Worm (Caenorhabditis elegans) whole organism, late embryonic: ENCODE data around the gene tag-180.

Experiments
- F13H6.1 ChIP-seq: sonication (generic microtip); optimal IDR thresholded peaks from 2 replicates; lab custom pipeline; 2016; ENCODE audit warnings: missing genetic modification characterization, missing compliant biosample characterization
- K02D7.2 ChIP-seq: sonication (generic microtip); optimal IDR thresholded peaks from 2 replicates; lab custom pipeline; 2017; ENCODE audit warnings: mild to moderate bottlenecking, missing genetic modification characterization, missing compliant biosample characterization
- K09A11.1 ChIP-seq: sonication (generic microtip); optimal IDR thresholded peaks from 2 replicates; lab custom pipeline; 2017; ENCODE audit warnings: antibody characterized with exemption, mild to moderate bottlenecking, missing genetic modification characterization, missing compliant biosample characterization; ENCODE audit not compliant: insufficient read depth
- ahr-1 ChIP-seq: sonication (generic microtip); optimal IDR thresholded peaks from 2 replicates; lab custom pipeline; 2016; ENCODE audit warnings: missing genetic modification characterization, missing compliant biosample characterization
- ama-1 ChIP-seq: fragments of 150-350 bp; optimal IDR thresholded peaks from 2 replicates; lab custom pipeline; 2014
- ceh-19 ChIP-seq: fragments of 200-800 bp; sonication (Bioruptor generic); optimal IDR thresholded peaks from 2 replicates; lab custom pipeline; 2018; ENCODE audit warnings: mild to moderate bottlenecking, missing genetic modification characterization, missing compliant biosample characterization
- ceh-22 ChIP-seq: sonication (generic microtip); optimal IDR thresholded peaks from 2 replicates; lab custom pipeline; 2017; ENCODE audit warnings: missing biosample characterization, missing genetic modification characterization
- ceh-24 ChIP-seq: sonication (generic microtip); optimal IDR thresholded peaks from 2 replicates; lab custom pipeline; 2016; ENCODE audit warnings: mild to moderate bottlenecking, missing genetic modification characterization, missing compliant biosample characterization
- ceh-30 ChIP-seq: fragments of 150-350 bp; optimal IDR thresholded peaks from 2 replicates; lab custom pipeline; 2014; ENCODE audit warnings: missing biosample characterization, missing genetic modification characterization
- ceh-31 ChIP-seq: sonication (generic microtip); optimal IDR thresholded peaks from 2 replicates; lab custom pipeline; 2016; ENCODE audit warnings: missing genetic modification characterization, missing compliant biosample characterization
- ceh-45 ChIP-seq: fragments of 200-800 bp; sonication (Bioruptor generic); IDR thresholded peaks from 2 replicates; pipeline ENCODE4 v1.3.6; 2022; ENCODE audit warnings: missing genetic modification reagents, missing genetic modification characterization, missing compliant biosample characterization
- ceh-6 ChIP-seq: fragments of 200-800 bp; sonication (Bioruptor generic); optimal IDR thresholded peaks from 2 replicates; lab custom pipeline; 2018; ENCODE audit warnings: mild to moderate bottlenecking, missing genetic modification characterization, missing compliant biosample characterization
- ceh-9 ChIP-seq: sonication (generic microtip); optimal IDR thresholded peaks from 2 replicates; lab custom pipeline; 2016; ENCODE audit warnings: mild to moderate bottlenecking, missing genetic modification characterization, inconsistent platforms, missing compliant biosample characterization
- elt-4 ChIP-seq: sonication (generic microtip); optimal IDR thresholded peaks from 2 replicates; lab custom pipeline; 2016; ENCODE audit warnings: missing genetic modification characterization, missing compliant biosample characterization
- eyg-1 ChIP-seq: sonication (generic microtip); optimal IDR thresholded peaks from 2 replicates; lab custom pipeline; 2016; ENCODE audit warnings: missing genotype, missing genetic modification characterization, missing compliant biosample characterization
- fax-1 ChIP-seq: sonication (generic microtip); optimal IDR thresholded peaks from 2 replicates; lab custom pipeline; 2016; ENCODE audit warnings: missing genotype, missing genetic modification characterization, missing compliant biosample characterization
- fkh-10 ChIP-seq: fragments of 150-350 bp; optimal IDR thresholded peaks from 2 replicates; lab custom pipeline; 2014; ENCODE audit warnings: missing biosample characterization, missing genetic modification reagents, missing genetic modification characterization
- fkh-6 ChIP-seq: sonication (generic microtip); optimal IDR thresholded peaks from 2 replicates; lab custom pipeline; 2016; ENCODE audit warnings: missing genetic modification characterization, missing compliant biosample characterization
- gmeb-2 ChIP-seq: sonication (generic microtip); optimal IDR thresholded peaks from 2 replicates; lab custom pipeline; 2016; ENCODE audit warnings: missing genetic modification characterization, inconsistent platforms, missing compliant biosample characterization
- hlh-13 ChIP-seq: fragments of 200-800 bp; sonication (Bioruptor generic); optimal IDR thresholded peaks from 2 replicates; lab custom pipeline; 2018; ENCODE audit warnings: mild to moderate bottlenecking, missing genetic modification characterization, missing compliant biosample characterization
- hlh-15 ChIP-seq: sonication (generic microtip); optimal IDR thresholded peaks from 2 replicates; lab custom pipeline; 2016; ENCODE audit warnings: missing genetic modification characterization, missing compliant biosample characterization
- hlh-30 ChIP-seq: sonication (generic microtip); optimal IDR thresholded peaks from 2 replicates; lab custom pipeline; 2017; ENCODE audit warnings: antibody characterized with exemption, missing genetic modification characterization, missing compliant biosample characterization; ENCODE audit not compliant: insufficient read depth
- hlh-6 ChIP-seq: sonication (generic microtip); optimal IDR thresholded peaks from 2 replicates; lab custom pipeline; 2016; ENCODE audit warnings: missing genotype, missing genetic modification characterization, missing compliant biosample characterization
- lim-6 ChIP-seq: sonication (generic microtip); optimal IDR thresholded peaks from 2 replicates; lab custom pipeline; 2016; ENCODE audit warnings: missing genetic modification characterization, missing compliant biosample characterization
- madf-2 ChIP-seq: sonication (generic microtip); optimal IDR thresholded peaks from 2 replicates; lab custom pipeline; 2017; ENCODE audit warnings: missing genetic modification characterization, missing compliant biosample characterization
- mec-3 ChIP-seq: sonication (generic microtip); optimal IDR thresholded peaks from 2 replicates; lab custom pipeline; 2016; ENCODE audit warnings: borderline replicate concordance, missing genetic modification characterization, missing compliant biosample characterization
- nhr-232 ChIP-seq: sonication (generic microtip); optimal IDR thresholded peaks from 2 replicates; lab custom pipeline; 2016; ENCODE audit warnings: missing genetic modification characterization, missing compliant biosample characterization
- npax-4 ChIP-seq: sonication (generic microtip); optimal IDR thresholded peaks from 2 replicates; lab custom pipeline; 2016; ENCODE audit warnings: missing genetic modification characterization, missing compliant biosample characterization
- odd-2 ChIP-seq: sonication (generic microtip); optimal IDR thresholded peaks from 2 replicates; lab custom pipeline; 2017; ENCODE audit warnings: antibody characterized with exemption, mild to moderate bottlenecking, missing genetic modification characterization, missing compliant biosample characterization
- pat-9 ChIP-seq: fragments of 200-800 bp; sonication (Bioruptor generic); optimal IDR thresholded peaks from 2 replicates; lab custom pipeline; 2018; ENCODE audit warnings: mild to moderate bottlenecking, missing genetic modification characterization, moderate library complexity, missing compliant biosample characterization
- pha-2 ChIP-seq: sonication (generic microtip); optimal IDR thresholded peaks from 2 replicates; lab custom pipeline; 2017; ENCODE audit warnings: mild to moderate bottlenecking, missing genetic modification characterization, missing compliant biosample characterization
- pha-4 ChIP-seq: fragments of 150-350 bp; optimal IDR thresholded peaks from 2 replicates; lab custom pipeline; 2018; ENCODE audit warnings: missing biosample characterization, missing genetic modification reagents, missing genetic modification characterization
- pqm-1 ChIP-seq: sonication (generic microtip); optimal IDR thresholded peaks from 2 replicates; lab custom pipeline; 2016; ENCODE audit warnings: missing genetic modification characterization, missing compliant biosample characterization
- ref-2 ChIP-seq: sonication (generic microtip); optimal IDR thresholded peaks from 2 replicates; lab custom pipeline; 2016; ENCODE audit warnings: missing genetic modification characterization, missing compliant biosample characterization
- rnt-1 ChIP-seq: sonication (generic microtip); optimal IDR thresholded peaks from 2 replicates; lab custom pipeline; 2016; ENCODE audit warnings: missing genetic modification characterization, missing compliant biosample characterization
- sox-2 ChIP-seq: fragments of 200-800 bp; sonication (Bioruptor generic); IDR thresholded peaks from 2 replicates; pipeline ENCODE4 v1.3.6; 2022; ENCODE audit warnings: missing genetic modification reagents, missing genetic modification characterization, missing compliant biosample characterization
- sox-4 ChIP-seq: sonication (generic microtip); optimal IDR thresholded peaks from 2 replicates; lab custom pipeline; 2017; ENCODE audit warnings: mild to moderate bottlenecking, missing genetic modification characterization, inconsistent platforms, missing compliant biosample characterization
- tbx-7 ChIP-seq: sonication (generic microtip); optimal IDR thresholded peaks from 2 replicates; lab custom pipeline; 2016; ENCODE audit warnings: missing genotype, missing genetic modification characterization, missing compliant biosample characterization
- unc-3 ChIP-seq, 2 experiments: fragments of 200-800 bp in 1 of 2; sonication (Bioruptor generic) in 1 of 2; sonication (generic microtip) in 1 of 2; conservative IDR thresholded peaks in 1 of 2; optimal IDR thresholded peaks in 1 of 2; 2 replicates each; pipeline versions ENCODE4 v1.3.6 to Lab custom; 2016 to 2022; ENCODE audit warnings: missing compliant biosample characterization in 2 of 2, missing genetic modification characterization in 2 of 2, missing genetic modification reagents in 1 of 2
- unc-42 ChIP-seq: sonication (generic microtip); optimal IDR thresholded peaks from 2 replicates; lab custom pipeline; 2016; ENCODE audit warnings: missing genotype, missing genetic modification characterization, missing compliant biosample characterization
- unc-55 ChIP-seq: sonication (generic microtip); optimal IDR thresholded peaks from 2 replicates; lab custom pipeline; 2017; ENCODE audit warnings: missing biosample characterization, missing genetic modification reagents, missing genetic modification characterization
- unc-86 ChIP-seq: sonication (generic microtip); optimal IDR thresholded peaks from 2 replicates; lab custom pipeline; 2016; ENCODE audit warnings: missing genetic modification characterization, missing compliant biosample characterization

tag-180 gene

ce11 chrII:11329021-11329479 is at the start of gene tag-180:
Gene tag-180, minus strand, starts transcription at chrII:11329429.
- no peak for TF ChIP-seq ceh-30
- TF ChIP-seq ceh-22 (tag; lab: Kevin White, UChicago): no peak
- TF ChIP-seq ceh-31 (tag; lab: Kevin White, UChicago): peak; percentile 33
- TF ChIP-seq pha-2 (tag; lab: Kevin White, UChicago): no peak
- no peak for TF ChIP-seq fkh-6 (tag; lab: Kevin White, UChicago)
- TF ChIP-seq elt-4: peak; percentile 28
- TF ChIP-seq ceh-45 (GFP tag; lab: Robert Waterston, UW): no peak
- TF ChIP-seq pha-4 (tag; lab: Kevin White, UChicago): no peak
- TF ChIP-seq tbx-7 (tag; lab: Kevin White, UChicago): no peak
- no peak for TF ChIP-seq unc-3 (GFP tag; conservative IDR thresholded peaks at IDR 0.05; lab: Robert Waterston, UW)
- TF ChIP-seq unc-3 (tag; optimal IDR thresholded peaks at IDR 0.05; lab: Kevin White, UChicago): no peak
- no peak for TF ChIP-seq hlh-13 (GFP tag; lab: Kevin White, UChicago)
- peak; percentile 37 for TF ChIP-seq unc-42 (tag; lab: Kevin White, UChicago)
- TF ChIP-seq ceh-6: no peak
- TF ChIP-seq hlh-15: no peak
- no peak for TF ChIP-seq F13H6.1 (tag; lab: Kevin White, UChicago)
- TF ChIP-seq ceh-9: no peak

- TF ChIP-seq unc-55 (GFP tag; lab: Kevin White, UChicago) (no peak), pat-9 (no peak), fax-1 (tag; lab: Kevin White, UChicago) (no peak), hlh-30 (tag; lab: Kevin White, UChicago) (no peak), ama-1 (no peak), sox-2 (no peak), ceh-31 (tag; lab: Kevin White, UChicago) (no peak), pqm-1 (tag; lab: Kevin White, UChicago) (no peak), F13H6.1 (tag; lab: Kevin White, UChicago) (no peak), gmeb-2 (no peak), K02D7.2 (tag; lab: Kevin White, UChicago) (no peak), nhr-232 (tag; lab: Kevin White, UChicago) (no peak), pha-2 (tag; lab: Kevin White, UChicago) (no peak), pha-4 (tag; lab: Kevin White, UChicago) (no peak)
- TF ChIP-seq, all 69 proteins: peak for 0
Observed at ce11 chrII:11377700-11378099, 48.5 kb upstream of the tag-180 start.

- TF ChIP-seq tbx-7 (tag; lab: Kevin White, UChicago): no peak
- no peak for TF ChIP-seq nhr-232 (tag; lab: Kevin White, UChicago)
- TF ChIP-seq ceh-24 (tag; lab: Kevin White, UChicago): no peak
- no peak for TF ChIP-seq madf-2 (tag; lab: Kevin White, UChicago)
- TF ChIP-seq ahr-1 (tag; lab: Kevin White, UChicago): no peak
- no peak for TF ChIP-seq ama-1
- no peak for TF ChIP-seq K09A11.1 (tag; lab: Kevin White, UChicago)
- no peak for TF ChIP-seq sox-4
- no peak for TF ChIP-seq eyg-1 (tag; lab: Kevin White, UChicago)
- TF ChIP-seq hlh-13 (GFP tag; lab: Kevin White, UChicago): no peak
- TF ChIP-seq lim-6 (tag; lab: Kevin White, UChicago): no peak
- TF ChIP-seq sox-2: no peak
- TF ChIP-seq unc-86 (tag; lab: Kevin White, UChicago): no peak
- TF ChIP-seq gmeb-2: no peak
- no peak for TF ChIP-seq ceh-30
- no peak for TF ChIP-seq fax-1 (tag; lab: Kevin White, UChicago)
- TF ChIP-seq mec-3 (tag; lab: Kevin White, UChicago): no peak
Observed at ce11 chrII:11376598-11377108, 47.4 kb upstream of the tag-180 start.

ce11 chrII:11376026-11376425 is 46.8 kb upstream of the tag-180 start:
- TF ChIP-seq fkh-10 (GFP tag; lab: Kevin White, UChicago) (no peak), hlh-13 (GFP tag; lab: Kevin White, UChicago) (no peak), pha-4 (tag; lab: Kevin White, UChicago) (no peak), gmeb-2 (no peak), mec-3 (tag; lab: Kevin White, UChicago) (no peak), npax-4 (tag; lab: Kevin White, UChicago) (no peak), hlh-15 (no peak), rnt-1 (no peak), ceh-19 (GFP tag; lab: Kevin White, UChicago) (no peak), ref-2 (no peak), hlh-6 (tag; lab: Kevin White, UChicago) (no peak), odd-2 (tag; lab: Kevin White, UChicago) (no peak)
